Fruit fly (Drosophila melanogaster) whole organism, embryonic: ENCODE measurements around the gene CG10510.

Experiments used
- BEAF-32 ChIP-seq: fragments of 200-800 bp; sonication (Bioruptor generic); optimal IDR thresholded peaks from 3 replicates; lab custom pipeline; 2017; ENCODE audit warnings: missing biosample characterization, missing genetic modification characterization, mild to moderate bottlenecking, moderate library complexity, missing genetic modification reagents
- Bteb2 ChIP-seq: fragments of 200-800 bp; sonication (Bioruptor generic); optimal IDR thresholded peaks from 2 replicates; lab custom pipeline; 2016; ENCODE audit warnings: missing biosample characterization, missing genetic modification characterization
- CG11456 ChIP-seq: fragments of 200-800 bp; sonication (Bioruptor generic); IDR thresholded peaks from 3 replicates; pipeline ENCODE4 v1.3.6; 2022; ENCODE audit warnings: missing biosample characterization, missing genetic modification characterization
- CG12659 ChIP-seq: fragments of 200-800 bp; sonication (Bioruptor generic); optimal IDR thresholded peaks from 3 replicates; lab custom pipeline; 2017; ENCODE audit warnings: mild to moderate bottlenecking, missing biosample characterization, missing genetic modification reagents, missing genetic modification characterization
- CG14965 ChIP-seq: fragments of 200-800 bp; sonication (Bioruptor generic); optimal IDR thresholded peaks from 2 replicates; lab custom pipeline; 2016; ENCODE audit warnings: missing biosample characterization, missing genetic modification characterization, borderline replicate concordance
- CG3281 ChIP-seq: fragments of 200-800 bp; sonication (Bioruptor generic); optimal IDR thresholded peaks from 3 replicates; lab custom pipeline; 2017; ENCODE audit warnings: missing biosample characterization, mild to moderate bottlenecking, missing genetic modification characterization
- Gsc ChIP-seq: fragments of 200-800 bp; sonication (Bioruptor generic); IDR thresholded peaks from 2 replicates; pipeline ENCODE4 v1.3.6; 2022; ENCODE audit warnings: missing biosample characterization, missing genetic modification characterization
- Oaz ChIP-seq: fragments of 200-800 bp; sonication (Bioruptor generic); IDR thresholded peaks from 2 replicates; pipeline ENCODE4 v1.3.6; 2022; ENCODE audit warnings: missing biosample characterization, missing genetic modification characterization
- Side ChIP-seq: fragments of 200-800 bp; sonication (Bioruptor generic); optimal IDR thresholded peaks from 2 replicates; lab custom pipeline; 2016; ENCODE audit warnings: missing biosample characterization, missing genetic modification characterization
- Ssrp ChIP-seq: fragments of 200-800 bp; sonication (Bioruptor generic); optimal IDR thresholded peaks from 2 replicates; lab custom pipeline; 2018; ENCODE audit warnings: missing biosample characterization, mild to moderate bottlenecking, missing genetic modification characterization, moderate library complexity
- fd102C ChIP-seq: fragments of 200-800 bp; sonication (Bioruptor generic); optimal IDR thresholded peaks from 2 replicates; lab custom pipeline; 2018; ENCODE audit warnings: missing biosample characterization, mild to moderate bottlenecking, missing genetic modification characterization, moderate library complexity
- phol ChIP-seq: fragments of 200-800 bp; sonication (Bioruptor generic); optimal IDR thresholded peaks from 3 replicates; lab custom pipeline; 2018; ENCODE audit warnings: missing biosample characterization, mild to moderate bottlenecking, missing genetic modification characterization, moderate library complexity
- sug ChIP-seq: fragments of 200-800 bp; optimal IDR thresholded peaks from 2 replicates; lab custom pipeline; 2019; ENCODE audit warnings: missing biosample characterization, mild to moderate bottlenecking, missing genetic modification characterization, moderate library complexity

DNA sequence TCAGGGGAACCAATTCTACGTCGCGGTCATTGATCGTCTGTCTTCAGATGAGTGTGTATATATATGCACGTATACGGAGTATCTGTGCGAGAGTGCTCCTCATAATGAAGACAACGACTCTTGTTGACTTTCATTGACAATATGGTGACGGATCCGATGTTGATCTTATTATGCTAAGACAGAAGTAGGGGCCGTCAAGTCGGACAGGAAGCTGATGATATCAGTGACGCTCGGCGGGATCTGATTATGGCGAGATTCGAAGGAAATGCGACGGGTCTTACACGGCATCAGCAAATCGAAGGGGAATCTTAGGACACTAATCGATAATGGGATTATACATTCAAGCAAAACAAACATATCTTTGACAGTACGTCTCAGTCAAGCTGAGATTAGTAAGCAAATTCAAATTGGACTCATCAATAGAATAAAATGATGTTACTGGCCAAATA is 44.7 kb upstream of the CG10510 start:
- TF ChIP-seq CG12659 (GFP tag; lab: Kevin White, UChicago), result no peak
- TF ChIP-seq Gsc (GFP tag; lab: Robert Waterston, UW), result no peak
- TF ChIP-seq sug (tag; lab: Kevin White, UChicago), result no peak
- TF ChIP-seq CG11456 (GFP tag; lab: Robert Waterston, UW), result no peak
- no peak for TF ChIP-seq Side (GFP tag; lab: Kevin White, UChicago)
- no peak for TF ChIP-seq Oaz (GFP tag; lab: Robert Waterston, UW)
- no peak for TF ChIP-seq Bteb2 (GFP tag; lab: Kevin White, UChicago)
- TF ChIP-seq BEAF-32, result no peak
- no peak for TF ChIP-seq CG3281 (GFP tag; lab: Kevin White, UChicago)
- TF ChIP-seq phol, result no peak
- no peak for TF ChIP-seq CG14965 (GFP tag; lab: Kevin White, UChicago)
- no peak for TF ChIP-seq Ssrp (tag; lab: Kevin White, UChicago)
- no peak for TF ChIP-seq fd102C (GFP tag; lab: Kevin White, UChicago)
